Fruit fly (Drosophila melanogaster): Measurements from ENCODE around the gene CG43246.
A peak's percentile ranks its signal among the peaks of the same experiment; 100 is the strongest.

CG43246 gene

dm6 chr3L:14549215-14549614, 12.8 kb downstream of the CG43246 start:
- TF ChIP-seq N (GFP tag; optimal IDR thresholded peaks at IDR 0.05) (no peak), fru (GFP tag; optimal IDR thresholded peaks at IDR 0.05) (no peak), rgr (GFP tag; optimal IDR thresholded peaks at IDR 0.05) (no peak), brk (GFP tag; optimal IDR thresholded peaks at IDR 0.05) (no peak), Hr83 (GFP tag; optimal IDR thresholded peaks at IDR 0.05; ENCODE audit: poor library complexity, severe bottlenecking) (no peak), Myc (optimal IDR thresholded peaks at IDR 0.05) (no peak), GATAd (GFP tag; optimal IDR thresholded peaks at IDR 0.05) (no peak), sage (GFP tag; optimal IDR thresholded peaks at IDR 0.05) (no peak)

DNA sequence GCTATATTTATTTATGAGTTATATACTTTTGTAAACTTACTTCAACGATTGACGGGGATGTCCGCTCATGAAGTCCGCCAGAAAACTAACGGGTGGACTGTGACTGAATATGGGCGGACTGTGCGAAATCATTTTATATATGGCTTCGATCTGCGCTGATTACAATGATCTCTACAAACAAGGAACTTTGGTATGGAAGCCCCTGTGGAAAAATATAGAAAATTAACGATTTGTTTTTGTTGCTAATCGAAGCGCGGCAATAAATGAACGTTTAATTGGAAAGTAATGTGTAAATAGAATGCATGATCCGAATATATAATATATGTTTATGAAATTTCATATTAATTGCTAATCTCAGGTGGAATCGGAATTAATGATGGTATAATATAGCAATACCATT, 13.5 kb downstream of the CG43246 start:
- TF ChIP-seq woc (GFP tag; optimal IDR thresholded peaks at IDR 0.05): no peak
- no peak for TF ChIP-seq dsf (GFP tag; optimal IDR thresholded peaks at IDR 0.05; ENCODE audit: borderline replicate concordance)
- TF ChIP-seq Hr83 (GFP tag; optimal IDR thresholded peaks at IDR 0.05; ENCODE audit: poor library complexity, severe bottlenecking): no peak
- TF ChIP-seq pan (optimal IDR thresholded peaks at IDR 0.05): no peak
- TF ChIP-seq sage (GFP tag; optimal IDR thresholded peaks at IDR 0.05): no peak

DNA sequence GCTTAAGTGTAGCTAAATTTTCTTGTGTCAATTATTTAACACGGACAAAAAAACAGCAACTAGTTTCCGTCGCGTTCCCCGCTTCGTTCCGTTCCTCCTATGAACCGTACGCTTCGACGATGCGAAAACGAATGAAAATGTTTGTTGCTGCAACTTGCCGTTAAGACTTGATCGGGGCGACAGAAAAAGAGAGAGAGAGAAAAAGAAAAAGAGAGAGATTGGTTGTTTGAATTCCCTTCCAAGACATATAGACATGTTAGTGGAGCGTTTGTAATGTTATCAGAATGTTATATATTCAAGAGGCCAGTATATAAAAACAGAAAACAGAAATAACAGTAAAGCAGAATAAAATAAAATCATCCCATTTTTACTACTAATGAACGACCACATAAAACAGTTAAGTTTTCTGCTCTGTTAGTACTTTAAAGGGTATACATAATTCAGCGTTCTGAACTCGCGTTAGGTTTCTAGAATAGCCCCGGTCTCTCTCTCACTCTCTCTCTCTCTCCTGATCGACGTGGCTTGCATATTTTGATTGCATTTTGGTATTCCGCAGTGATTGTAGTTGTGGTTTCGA, 14.5 kb downstream of the CG43246 start, which contains the start of gene Gbs-70E:
Gene Gbs-70E, minus strand, starts transcription at position 137 of the 577 bp plus-strand sequence.
- TF ChIP-seq lola (GFP tag; optimal IDR thresholded peaks at IDR 0.05) (no peak), Hr78 (GFP tag; optimal IDR thresholded peaks at IDR 0.05) (no peak), psq (GFP tag; optimal IDR thresholded peaks at IDR 0.05) (peak; percentile 92), Vsx2 (GFP tag; optimal IDR thresholded peaks at IDR 0.05; ENCODE audit: partially characterized antibody) (peak; percentile 51), dl (GFP tag; optimal IDR thresholded peaks at IDR 0.05; ENCODE audit: insufficient read depth in 1 of 2, partially characterized antibody in 2 of 2) (peak in 1 of 2 experiments; percentile 44), dmrt93B (GFP tag; optimal IDR thresholded peaks at IDR 0.05) (peak; percentile 76), ey (GFP tag; optimal IDR thresholded peaks at IDR 0.05) (peak; percentile 95), foxo (GFP tag; optimal IDR thresholded peaks at IDR 0.05) (peak; percentile 87 to 97), woc (GFP tag; optimal IDR thresholded peaks at IDR 0.05) (peak; percentile 99), brk (GFP tag; optimal IDR thresholded peaks at IDR 0.05) (peak; percentile 94), OdsH (GFP tag; optimal IDR thresholded peaks at IDR 0.05) (peak; percentile 97), br (GFP tag; optimal IDR thresholded peaks at IDR 0.05) (peak; percentile 95), Hnf4 (GFP tag; optimal IDR thresholded peaks at IDR 0.05) (peak; percentile 95), Dif (GFP tag; optimal IDR thresholded peaks at IDR 0.05; ENCODE audit: partially characterized antibody) (peak; percentile 55), sv (GFP tag; optimal IDR thresholded peaks at IDR 0.05) (peak; percentile 91), tai (GFP tag; optimal IDR thresholded peaks at IDR 0.05) (peak; percentile 78), HLH106 (tag; optimal IDR thresholded peaks at IDR 0.05) (peak; percentile 94), CrebA (GFP tag; optimal IDR thresholded peaks at IDR 0.05; ENCODE audit: borderline replicate concordance) (peak; percentile 68), Mio (GFP tag; optimal IDR thresholded peaks at IDR 0.05) (peak; percentile 44), rgr (GFP tag; optimal IDR thresholded peaks at IDR 0.05) (peak; percentile 96), CG9705 (GFP tag; optimal IDR thresholded peaks at IDR 0.05) (peak; percentile 87), Jra (GFP tag; optimal IDR thresholded peaks at IDR 0.05) (peak; percentile 94), N (GFP tag; optimal IDR thresholded peaks at IDR 0.05) (no peak), Abd-B (GFP tag; optimal IDR thresholded peaks at IDR 0.05) (no peak), dsf (GFP tag; optimal IDR thresholded peaks at IDR 0.05; ENCODE audit: borderline replicate concordance) (peak; percentile 76), Myc (optimal IDR thresholded peaks at IDR 0.05) (no peak), Rel (GFP tag; optimal IDR thresholded peaks at IDR 0.05) (peak; percentile 71), Rel (tag; optimal IDR thresholded peaks at IDR 0.05) (peak; percentile 85), pan (optimal IDR thresholded peaks at IDR 0.05) (no peak), jim (GFP tag; optimal IDR thresholded peaks at IDR 0.05) (no peak), h (GFP tag; optimal IDR thresholded peaks at IDR 0.05) (peak; percentile 97), sage (GFP tag; optimal IDR thresholded peaks at IDR 0.05) (peak; percentile 69), Hr83 (GFP tag; optimal IDR thresholded peaks at IDR 0.05; ENCODE audit: poor library complexity, severe bottlenecking) (peak; percentile 69), Sp1 (GFP tag; optimal IDR thresholded peaks at IDR 0.05) (peak; percentile 96), CG32264 (GFP tag; optimal IDR thresholded peaks at IDR 0.05) (peak; percentile 81), GATAd (GFP tag; optimal IDR thresholded peaks at IDR 0.05) (peak; percentile 9), usp (GFP tag; optimal IDR thresholded peaks at IDR 0.05) (no peak), fru (GFP tag; optimal IDR thresholded peaks at IDR 0.05) (peak; percentile 97), Dfd (GFP tag; optimal IDR thresholded peaks at IDR 0.05) (no peak)

Measured in whole organism, wandering third instar larva.